Fruit fly (Drosophila melanogaster): ENCODE data around the gene ttm2.

Gene ttm2

DNA sequence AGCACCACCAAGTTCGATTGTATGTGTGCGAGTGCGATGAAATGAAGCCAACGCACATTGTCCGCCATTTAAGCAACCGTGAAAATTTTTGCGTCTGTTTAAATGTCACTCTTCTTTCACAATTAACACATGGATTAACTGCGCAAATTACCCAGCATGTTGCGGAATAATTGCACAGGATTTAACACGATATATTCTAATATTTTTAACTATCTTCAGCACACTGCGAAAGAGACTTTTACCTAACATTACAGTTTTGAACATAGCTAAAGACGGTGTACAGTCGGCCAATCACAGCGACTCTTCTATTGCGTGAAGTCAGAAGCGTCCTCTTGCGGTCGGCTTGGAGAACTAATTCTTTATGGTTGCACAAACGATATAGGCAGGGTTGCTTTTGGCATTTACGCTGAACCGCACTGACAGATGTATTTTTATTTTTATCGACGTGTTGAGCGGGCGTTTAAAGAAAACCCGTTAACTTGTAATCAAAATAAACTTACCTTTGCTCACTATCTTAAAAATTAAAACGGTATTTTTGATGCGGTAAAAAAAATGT lies 28.2 kb upstream of the ttm2 start (continued):
- TF ChIP-seq CG10209 (GFP tag; optimal IDR thresholded peaks at IDR 0.05), result peak; percentile 39
- 0 out of 2 replicates have a peak, but pooled peaks have one; percentile 10 for TF ChIP-seq cas (GFP tag; IDR thresholded peaks at IDR 0.05)
- TF ChIP-seq ssp (GFP tag; IDR thresholded peaks at IDR 0.05), result peak; percentile 61
- TF ChIP-seq Pdp1 (GFP tag; optimal IDR thresholded peaks at IDR 0.05), result peak; percentile 29 to 88
- peak; percentile 28 for TF ChIP-seq slp2 (GFP tag; optimal IDR thresholded peaks at IDR 0.05)
- TF ChIP-seq Dip2 (GFP tag; IDR thresholded peaks at IDR 0.05), result no peak
- no peak for TF ChIP-seq Abd-B (GFP tag; optimal IDR thresholded peaks at IDR 0.05)
- TF ChIP-seq CG10462 (GFP tag; optimal IDR thresholded peaks at IDR 0.05), result no peak
- TF ChIP-seq Dek (tag; optimal IDR thresholded peaks at IDR 0.05), result no peak
- no peak for TF ChIP-seq D19B (GFP tag; optimal IDR thresholded peaks at IDR 0.05)
- no peak for TF ChIP-seq hth (optimal IDR thresholded peaks at IDR 0.05)
- peak; percentile 73 for TF ChIP-seq CG30020 (tag; optimal IDR thresholded peaks at IDR 0.05)
- TF ChIP-seq HLH4C (GFP tag; IDR thresholded peaks at IDR 0.05; ENCODE audit: partially characterized antibody), result peak; percentile 64; the same call in 2 of the 3 replicates
- no peak for TF ChIP-seq Six4 (GFP tag; optimal IDR thresholded peaks at IDR 0.05)
- peak; percentile 40; the same call in 1 of the 2 replicates for TF ChIP-seq lmd (GFP tag; IDR thresholded peaks at IDR 0.05)
- no peak for TF ChIP-seq CG7357 (GFP tag; IDR thresholded peaks at IDR 0.05)
- TF ChIP-seq repo (GFP tag; optimal IDR thresholded peaks at IDR 0.05), result peak; percentile 32
- TF ChIP-seq Ets65A (GFP tag), result peak; percentile 96
- no peak for TF ChIP-seq mld (GFP tag; IDR thresholded peaks at IDR 0.05; ENCODE audit: partially characterized antibody)
- peak; percentile 22 for TF ChIP-seq vfl (GFP tag; optimal IDR thresholded peaks at IDR 0.05)
- no peak for TF ChIP-seq gcm (GFP tag; optimal IDR thresholded peaks at IDR 0.05)
- no peak for TF ChIP-seq Neu2 (GFP tag; optimal IDR thresholded peaks at IDR 0.05; ENCODE audit: borderline replicate concordance)
- peak; percentile 45 for TF ChIP-seq CG1792 (GFP tag; optimal IDR thresholded peaks at IDR 0.05)
- TF ChIP-seq Stat92E (GFP tag; optimal IDR thresholded peaks at IDR 0.05), result no peak
- TF ChIP-seq pho (GFP tag; optimal IDR thresholded peaks at IDR 0.05), result peak; percentile 73
- peak; percentile 54 for TF ChIP-seq CG13775 (GFP tag; optimal IDR thresholded peaks at IDR 0.05)
- TF ChIP-seq Tbp (GFP tag; optimal IDR thresholded peaks at IDR 0.05), result no peak
- TF ChIP-seq Sry-β (GFP tag; optimal IDR thresholded peaks at IDR 0.05), result no peak
- peak; percentile 100 for TF ChIP-seq CG2116 (GFP tag; optimal IDR thresholded peaks at IDR 0.05)
- TF ChIP-seq lbe (GFP tag; optimal IDR thresholded peaks at IDR 0.05), result peak; percentile 38
- no peak for TF ChIP-seq wdn (GFP tag; IDR thresholded peaks at IDR 0.05)
- no peak for TF ChIP-seq Oli (tag; optimal IDR thresholded peaks at IDR 0.05)
- no peak for TF ChIP-seq CG4424 (GFP tag; optimal IDR thresholded peaks at IDR 0.05)
- 0 out of 3 replicates have a peak, but pooled peaks have one; percentile 52 for TF ChIP-seq gce (GFP tag; IDR thresholded peaks at IDR 0.05)
- TF ChIP-seq row (GFP tag; IDR thresholded peaks at IDR 0.05), result peak; percentile 50
- no peak for TF ChIP-seq Ssrp (tag; optimal IDR thresholded peaks at IDR 0.05)
- TF ChIP-seq sna (GFP tag; IDR thresholded peaks at IDR 0.05; ENCODE audit: partially characterized antibody), result peak; percentile 51; the same call in 1 of the 2 replicates
- TF ChIP-seq sim (GFP tag; IDR thresholded peaks at IDR 0.05), result no peak
- TF ChIP-seq MESR4 (GFP tag; optimal IDR thresholded peaks at IDR 0.05), result peak; percentile 99
- TF ChIP-seq CTCF (GFP tag; optimal IDR thresholded peaks at IDR 0.05), result peak; percentile 96
- TF ChIP-seq crol (GFP tag; IDR thresholded peaks at IDR 0.05), result no peak
- peak; percentile 78; the same call in 1 of the 2 replicates for TF ChIP-seq Rfx (GFP tag; IDR thresholded peaks at IDR 0.05)
- peak; percentile 42 for TF ChIP-seq jumu (GFP tag; optimal IDR thresholded peaks at IDR 0.05)
- TF ChIP-seq caup (GFP tag; optimal IDR thresholded peaks at IDR 0.05; ENCODE audit: severe bottlenecking), result no peak
- TF ChIP-seq CG17912 (GFP tag; optimal IDR thresholded peaks at IDR 0.05), result peak; percentile 67
- TF ChIP-seq CG9876 (GFP tag; optimal IDR thresholded peaks at IDR 0.05), result peak; percentile 44
- no peak for TF ChIP-seq CG15011 (GFP tag; optimal IDR thresholded peaks at IDR 0.05)
- TF ChIP-seq Mes4 (GFP tag; optimal IDR thresholded peaks at IDR 0.05), result peak; percentile 49
- TF ChIP-seq HLH3B (GFP tag; IDR thresholded peaks at IDR 0.05), result no peak
- no peak for TF ChIP-seq Hmx (GFP tag; optimal IDR thresholded peaks at IDR 0.05)
- TF ChIP-seq CG6765 (GFP tag; optimal IDR thresholded peaks at IDR 0.05), result no peak
